Fruit fly (Drosophila melanogaster) whole organism, embryonic: Measurements from ENCODE around the gene CG34028.
A peak's percentile ranks its signal among the peaks of the same experiment; 100 is the strongest.

Experiments used
- Adf1 ChIP-seq: fragments of 200-800 bp; sonication (Bioruptor generic); IDR thresholded peaks from 2 replicates; pipeline ENCODE4 v1.3.6; 2022; ENCODE audit warnings: missing biosample characterization, missing genetic modification characterization
- Awh ChIP-seq: fragments of 200-800 bp; sonication (Bioruptor generic); IDR thresholded peaks from 2 replicates; pipeline ENCODE4, ENCODE4 v1.3.6; 2022; ENCODE audit warnings: missing biosample characterization, missing genetic modification characterization
- CG10321 ChIP-seq: fragments of 200-800 bp; sonication (Bioruptor generic); IDR thresholded peaks from 2 replicates; pipeline ENCODE4 v1.3.6; 2022; ENCODE audit warnings: missing biosample characterization, missing genetic modification characterization
- CG11247 ChIP-seq: fragments of 200-800 bp; sonication (Bioruptor generic); IDR thresholded peaks from 2 replicates; pipeline ENCODE4 v1.3.6; 2022; ENCODE audit warnings: missing biosample characterization, missing genetic modification characterization
- CG12659 ChIP-seq: fragments of 200-800 bp; sonication (Bioruptor generic); optimal IDR thresholded peaks from 3 replicates; lab custom pipeline; 2017; ENCODE audit warnings: mild to moderate bottlenecking, missing biosample characterization, missing genetic modification reagents, missing genetic modification characterization
- CG13123 ChIP-seq: fragments of 200-800 bp; sonication (Bioruptor generic); optimal IDR thresholded peaks from 2 replicates; lab custom pipeline; 2016; ENCODE audit warnings: missing biosample characterization, missing genetic modification characterization
- CG13296 ChIP-seq: fragments of 200-800 bp; sonication (Bioruptor generic); optimal IDR thresholded peaks from 3 replicates; lab custom pipeline; 2018; ENCODE audit warnings: missing biosample characterization, mild to moderate bottlenecking, missing genetic modification characterization
- CG13624 ChIP-seq: fragments of 200-800 bp; sonication (Bioruptor generic); optimal IDR thresholded peaks from 2 replicates; lab custom pipeline; 2016; ENCODE audit warnings: missing biosample characterization, missing genetic modification characterization
- CG14050 ChIP-seq: fragments of 200-800 bp; sonication (Bioruptor generic); IDR thresholded peaks from 3 replicates; pipeline ENCODE4 v1.3.6; 2022; ENCODE audit warnings: missing biosample characterization, missing genetic modification characterization
- CG1603 ChIP-seq: fragments of 200-800 bp; sonication (Bioruptor generic); optimal IDR thresholded peaks from 2 replicates; lab custom pipeline; 2019; ENCODE audit warnings: missing biosample characterization, mild to moderate bottlenecking, missing genetic modification characterization, moderate library complexity
- CG17385 ChIP-seq: fragments of 200-800 bp; sonication (Bioruptor generic); optimal IDR thresholded peaks from 3 replicates; lab custom pipeline; 2018; ENCODE audit warnings: missing biosample characterization, mild to moderate bottlenecking, missing genetic modification characterization
- CG1832 ChIP-seq: fragments of 200-800 bp; sonication (Bioruptor generic); optimal IDR thresholded peaks from 2 replicates; lab custom pipeline; 2017; ENCODE audit warnings: missing biosample characterization, mild to moderate bottlenecking, missing genetic modification characterization, inconsistent platforms
- CG32772 ChIP-seq: fragments of 200-800 bp; sonication (Bioruptor generic); IDR thresholded peaks from 2 replicates; pipeline ENCODE4 v1.3.6; 2022; ENCODE audit warnings: missing biosample characterization, missing genetic modification characterization
- CG33557 ChIP-seq: fragments of 200-800 bp; sonication (Bioruptor generic); optimal IDR thresholded peaks from 2 replicates; lab custom pipeline; 2019; ENCODE audit warnings: missing biosample characterization, mild to moderate bottlenecking, missing genetic modification characterization, moderate library complexity
- CG3847 ChIP-seq: fragments of 200-800 bp; sonication (Bioruptor generic); IDR thresholded peaks from 2 replicates; pipeline ENCODE4 v1.3.6; 2022; ENCODE audit warnings: missing biosample characterization, missing genetic modification characterization
- CG3995 ChIP-seq: fragments of 200-800 bp; sonication (Bioruptor generic); optimal IDR thresholded peaks from 3 replicates; lab custom pipeline; 2016; ENCODE audit warnings: missing biosample characterization, missing genetic modification characterization
- CG5180 ChIP-seq: fragments of 200-800 bp; sonication (Bioruptor generic); optimal IDR thresholded peaks from 3 replicates; lab custom pipeline; 2017; ENCODE audit warnings: missing biosample characterization, missing genetic modification characterization, mild to moderate bottlenecking, moderate library complexity, missing genetic modification reagents
- CG8924 ChIP-seq: fragments of 200-800 bp; optimal IDR thresholded peaks from 3 replicates; lab custom pipeline; 2019; ENCODE audit warnings: missing biosample characterization, mild to moderate bottlenecking, missing genetic modification characterization, moderate library complexity
- Drgx ChIP-seq: fragments of 200-800 bp; sonication (Bioruptor generic); IDR thresholded peaks from 2 replicates; pipeline ENCODE4 v1.3.6; 2022; ENCODE audit warnings: missing biosample characterization, missing genetic modification characterization
- Elba2 ChIP-seq: fragments of 200-800 bp; sonication (Bioruptor generic); optimal IDR thresholded peaks from 3 replicates; lab custom pipeline; 2016; ENCODE audit warnings: missing biosample characterization, missing genetic modification characterization
- H15 ChIP-seq: fragments of 200-800 bp; sonication (Bioruptor generic); IDR thresholded peaks from 3 replicates; pipeline ENCODE4 v1.3.6; 2022; ENCODE audit warnings: missing biosample characterization, missing genetic modification characterization
- HLH4C ChIP-seq: fragments of 200-800 bp; sonication (Bioruptor generic); IDR thresholded peaks from 3 replicates; pipeline ENCODE4 v1.3.6; 2022; ENCODE audit warnings: missing biosample characterization, missing genetic modification characterization; ENCODE audit not compliant: partially characterized antibody
- Hsf ChIP-seq: fragments of 200-800 bp; sonication (Bioruptor generic); optimal IDR thresholded peaks from 3 replicates; lab custom pipeline; 2016; ENCODE audit warnings: missing biosample characterization, missing genetic modification characterization
- Mrtf ChIP-seq: fragments of 200-800 bp; sonication (Bioruptor generic); IDR thresholded peaks from 3 replicates; pipeline ENCODE4 v1.3.6; 2022; ENCODE audit warnings: missing biosample characterization, missing genetic modification characterization
- NC2α ChIP-seq: fragments of 200-800 bp; sonication (Bioruptor generic); optimal IDR thresholded peaks from 2 replicates; lab custom pipeline; 2016; ENCODE audit warnings: missing biosample characterization, missing genetic modification characterization
- NfI ChIP-seq: fragments of 200-800 bp; sonication (Bioruptor generic); optimal IDR thresholded peaks from 3 replicates; lab custom pipeline; 2018; ENCODE audit warnings: missing biosample characterization, mild to moderate bottlenecking, missing genetic modification characterization, moderate library complexity
- Sry-δ ChIP-seq: fragments of 200-800 bp; sonication (Bioruptor generic); optimal IDR thresholded peaks from 2 replicates; lab custom pipeline; 2016; ENCODE audit warnings: missing biosample characterization, missing genetic modification characterization
- TFAM ChIP-seq: fragments of 200-800 bp; sonication (Bioruptor generic); optimal IDR thresholded peaks from 2 replicates; lab custom pipeline; 2017; ENCODE audit warnings: missing biosample characterization, missing genetic modification characterization, inconsistent platforms
- Trl ChIP-seq, 3 experiments: fragments of >200 bp in 2 of 3; fragments of 200-800 bp in 1 of 3; sonication (Bioruptor generic) in 1 of 3; optimal IDR thresholded peaks; 2 replicates in 1 of 3; 3 replicates in 2 of 3; lab custom pipeline; 2016 to 2017; ENCODE audit warnings: missing biosample characterization in 1 of 3, missing genetic modification characterization in 1 of 3
- Xbp1 ChIP-seq: fragments of 200-800 bp; sonication (Bioruptor generic); optimal IDR thresholded peaks from 3 replicates; lab custom pipeline; 2016; ENCODE audit warnings: missing biosample characterization, mild to moderate bottlenecking, missing genetic modification characterization
- bsh ChIP-seq, 2 experiments: fragments of 200-800 bp; sonication (Bioruptor generic); optimal IDR thresholded peaks; 2 replicates each; lab custom pipeline; 2017 to 2018; ENCODE audit warnings: mild to moderate bottlenecking in 2 of 2, missing biosample characterization in 2 of 2, missing genetic modification characterization in 2 of 2, moderate library complexity in 1 of 2
- chinmo ChIP-seq: fragments of 200-800 bp; sonication (Bioruptor generic); IDR thresholded peaks from 4 replicates; pipeline ENCODE4 v1.3.6; 2022; ENCODE audit warnings: missing biosample characterization, missing genetic modification characterization; ENCODE audit not compliant: partially characterized antibody
- corto ChIP-seq: fragments of 200-800 bp; sonication (Bioruptor generic); optimal IDR thresholded peaks from 2 replicates; lab custom pipeline; 2016; ENCODE audit warnings: missing biosample characterization, mild to moderate bottlenecking, missing genetic modification characterization, moderate library complexity
- dm ChIP-seq: fragments of 200-800 bp; sonication (Bioruptor generic); optimal IDR thresholded peaks from 3 replicates; lab custom pipeline; 2016; ENCODE audit warnings: missing biosample characterization, missing genetic modification characterization
- emc ChIP-seq: fragments of 200-800 bp; sonication (Bioruptor generic); optimal IDR thresholded peaks from 2 replicates; lab custom pipeline; 2016; ENCODE audit warnings: missing biosample characterization, missing genetic modification characterization
- ewg ChIP-seq: fragments of 200-800 bp; sonication (Bioruptor generic); optimal IDR thresholded peaks from 3 replicates; lab custom pipeline; 2017; ENCODE audit warnings: mild to moderate bottlenecking, missing biosample characterization, missing genetic modification reagents, missing genetic modification characterization
- gt ChIP-seq: fragments of 200-800 bp; sonication (Bioruptor generic); IDR thresholded peaks from 2 replicates; pipeline ENCODE4 v1.3.6; 2022; ENCODE audit warnings: missing biosample characterization, missing genetic modification characterization
- nom ChIP-seq: fragments of 200-800 bp; sonication (Bioruptor generic); optimal IDR thresholded peaks from 2 replicates; lab custom pipeline; 2017; ENCODE audit warnings: missing biosample characterization, missing genetic modification characterization, mild to moderate bottlenecking, moderate library complexity, missing genetic modification reagents
- pfk ChIP-seq: fragments of 200-800 bp; sonication (Bioruptor generic); optimal IDR thresholded peaks from 2 replicates; lab custom pipeline; 2018; ENCODE audit warnings: missing biosample characterization, mild to moderate bottlenecking, missing genetic modification characterization, moderate library complexity
- schlank ChIP-seq: fragments of 200-800 bp; sonication (Bioruptor generic); optimal IDR thresholded peaks from 2 replicates; lab custom pipeline; 2018; ENCODE audit warnings: missing biosample characterization, mild to moderate bottlenecking, missing genetic modification characterization
- sens ChIP-seq: fragments of 200-800 bp; sonication (Bioruptor generic); peaks from one replicate; lab custom pipeline; 2016; ENCODE audit warnings: missing biosample characterization, missing genetic modification characterization
- slbo ChIP-seq: fragments of 200-800 bp; sonication (Bioruptor generic); IDR thresholded peaks from 2 replicates; pipeline ENCODE4 v1.3.6; 2022; ENCODE audit warnings: missing biosample characterization, missing genetic modification characterization
- sqz ChIP-seq: fragments of 200-800 bp; sonication (Bioruptor generic); optimal IDR thresholded peaks from 3 replicates; lab custom pipeline; 2018; ENCODE audit warnings: missing biosample characterization, mild to moderate bottlenecking, missing genetic modification characterization
- sug ChIP-seq: fragments of 200-800 bp; optimal IDR thresholded peaks from 2 replicates; lab custom pipeline; 2019; ENCODE audit warnings: missing biosample characterization, mild to moderate bottlenecking, missing genetic modification characterization, moderate library complexity
- vfl ChIP-seq: fragments of 200-800 bp; sonication (Bioruptor generic); optimal IDR thresholded peaks from 2 replicates; lab custom pipeline; 2016; ENCODE audit warnings: missing biosample characterization, missing genetic modification characterization
- vvl ChIP-seq: fragments of 200-800 bp; sonication (Bioruptor generic); IDR thresholded peaks from 2 replicates; pipeline ENCODE4 v1.3.6; 2022; ENCODE audit warnings: missing biosample characterization, missing genetic modification characterization
- yki ChIP-seq: fragments of >200 bp; optimal IDR thresholded peaks from 3 replicates; lab custom pipeline; 2018
- zf30C ChIP-seq: fragments of 200-800 bp; sonication (Bioruptor generic); optimal IDR thresholded peaks from 3 replicates; lab custom pipeline; 2018; ENCODE audit warnings: missing biosample characterization, mild to moderate bottlenecking, missing genetic modification characterization
- zfh2 ChIP-seq: fragments of 200-800 bp; sonication (Bioruptor generic); optimal IDR thresholded peaks from 2 replicates; lab custom pipeline; 2016; ENCODE audit warnings: missing biosample characterization, missing genetic modification characterization

CG34028 gene

dm6 chrX:9494103-9494502 is 17.2 kb upstream of the CG34028 start (continued):
- no peak for TF ChIP-seq CG12659 (GFP tag; lab: Kevin White, UChicago)

- TF ChIP-seq CG1603 (tag; lab: Kevin White, UChicago) (no peak), CG13296 (GFP tag; lab: Kevin White, UChicago) (no peak), Drgx (GFP tag; lab: Robert Waterston, UW) (peak; percentile 41; the same call in 1 of the 2 replicates), zf30C (GFP tag; lab: Kevin White, UChicago) (peak; percentile 36), Sry-δ (no peak), HLH4C (no peak), slbo (GFP tag; lab: Robert Waterston, UW) (no peak), Awh (GFP tag; lab: Robert Waterston, UW) (no peak), chinmo (GFP tag; lab: Robert Waterston, UW) (0 out of 4 replicates have a peak, but pooled peaks have one; percentile 64), H15 (GFP tag; lab: Robert Waterston, UW) (no peak), CG13624 (GFP tag; lab: Kevin White, UChicago) (no peak), CG13123 (GFP tag; lab: Kevin White, UChicago) (no peak), ewg (GFP tag; lab: Kevin White, UChicago) (peak; percentile 29), sens (GFP tag; lab: Kevin White, UChicago) (peak; percentile 57), zfh2 (GFP tag; lab: Kevin White, UChicago) (no peak), corto (GFP tag; lab: Kevin White, UChicago) (peak; percentile 17), CG14050 (no peak), sqz (peak; percentile 94), CG11247 (GFP tag; lab: Robert Waterston, UW) (peak; percentile 80), NC2α (GFP tag; lab: Kevin White, UChicago) (no peak), Xbp1 (peak; percentile 44), CG17385 (GFP tag; lab: Kevin White, UChicago) (peak; percentile 81), CG32772 (peak; percentile 48), Hsf (no peak), vfl (peak; percentile 2), TFAM (GFP tag; lab: Kevin White, UChicago) (no peak), pfk (peak; percentile 63), yki (lab: Kevin White, UChicago) (peak; percentile 59), schlank (tag; lab: Kevin White, UChicago) (no peak), NfI (GFP tag; lab: Kevin White, UChicago) (no peak), CG3995 (no peak), Adf1 (GFP tag; lab: Robert Waterston, UW) (no peak), CG3847 (GFP tag; lab: Robert Waterston, UW) (no peak), emc (GFP tag; lab: Kevin White, UChicago) (no peak), CG8924 (tag; lab: Kevin White, UChicago) (no peak), dm (GFP tag; lab: Kevin White, UChicago) (no peak), gt (GFP tag; lab: Robert Waterston, UW) (no peak), nom (GFP tag; lab: Kevin White, UChicago) (peak; percentile 82), bsh (GFP tag; optimal IDR thresholded peaks at IDR 0.05; lab: Kevin White, UChicago) (peak in 1 of 2 experiments; percentile 53), CG5180 (peak; percentile 18), CG1832 (GFP tag; lab: Kevin White, UChicago) (peak; percentile 77), Mrtf (GFP tag; lab: Robert Waterston, UW) (no peak), Elba2 (GFP tag; lab: Kevin White, UChicago) (no peak), vvl (0 out of 2 replicates have a peak, but pooled peaks have one; percentile 39), CG33557 (GFP tag; lab: Kevin White, UChicago) (no peak), CG10321 (no peak), sug (tag; lab: Kevin White, UChicago) (no peak), Trl (optimal IDR thresholded peaks at IDR 0.05; lab: Kevin White, UChicago) (peak; percentile 80 to 82), Trl (GFP tag; optimal IDR thresholded peaks at IDR 0.05; lab: Kevin White, UChicago) (no peak)
These were observed 15.3 kb upstream of the CG34028 start for dm6 chrX:9495945-9496445.
